Worm (Caenorhabditis elegans): ENCODE results near the gene srbc-8.

DNA sequence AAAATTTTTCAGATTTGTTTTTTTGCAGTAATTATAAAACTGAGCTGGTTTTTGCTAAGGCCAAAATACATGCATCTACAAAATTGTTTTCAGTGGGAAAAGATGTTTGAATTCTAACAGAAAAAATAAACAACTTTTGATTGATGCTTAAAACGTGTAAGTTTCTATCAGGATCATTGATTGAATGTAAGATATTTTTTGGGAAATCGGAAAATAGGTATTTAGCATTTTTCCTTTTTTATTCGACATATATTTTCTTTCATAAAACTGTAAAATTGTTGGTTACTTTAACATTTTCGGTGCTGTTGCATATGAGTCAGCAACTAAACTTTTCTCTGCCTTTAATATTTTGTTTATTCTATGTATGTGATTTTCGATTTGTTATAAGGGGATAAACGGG, 39.5 kb upstream of the srbc-8 start, which contains the start of gene C54F6.20:
- TF ChIP-seq dao-5 (tag; optimal IDR thresholded peaks at IDR 0.05) = no peak
- no peak for TF ChIP-seq W03F9.2 (tag; optimal IDR thresholded peaks at IDR 0.05)
